Worm (Caenorhabditis elegans) whole organism, late embryonic: ENCODE results near the gene txbp-3.

Experiments
- C38D4.7 ChIP-seq: fragments of 200-800 bp; sonication (Bioruptor generic); optimal IDR thresholded peaks from 2 replicates; lab custom pipeline; 2018; ENCODE audit warnings: mild to moderate bottlenecking, missing genetic modification characterization, moderate library complexity, missing compliant biosample characterization
- F13H6.1 ChIP-seq: sonication (generic microtip); optimal IDR thresholded peaks from 2 replicates; lab custom pipeline; 2016; ENCODE audit warnings: missing genetic modification characterization, missing compliant biosample characterization
- K02D7.2 ChIP-seq: sonication (generic microtip); optimal IDR thresholded peaks from 2 replicates; lab custom pipeline; 2017; ENCODE audit warnings: mild to moderate bottlenecking, missing genetic modification characterization, missing compliant biosample characterization
- K09A11.1 ChIP-seq: sonication (generic microtip); optimal IDR thresholded peaks from 2 replicates; lab custom pipeline; 2017; ENCODE audit warnings: antibody characterized with exemption, mild to moderate bottlenecking, missing genetic modification characterization, missing compliant biosample characterization; ENCODE audit not compliant: insufficient read depth
- T23F11.4 ChIP-seq: fragments of 200-800 bp; sonication (Bioruptor generic); optimal IDR thresholded peaks from 2 replicates; lab custom pipeline; 2018; ENCODE audit warnings: mild to moderate bottlenecking, missing genetic modification characterization, missing compliant biosample characterization
- Y22D7AL.16 ChIP-seq: sonication (generic microtip); optimal IDR thresholded peaks from 2 replicates; lab custom pipeline; 2016; ENCODE audit warnings: missing genetic modification characterization, missing compliant biosample characterization
- ahr-1 ChIP-seq: sonication (generic microtip); optimal IDR thresholded peaks from 2 replicates; lab custom pipeline; 2016; ENCODE audit warnings: missing genetic modification characterization, missing compliant biosample characterization
- ama-1 ChIP-seq: fragments of 150-350 bp; optimal IDR thresholded peaks from 2 replicates; lab custom pipeline; 2014
- ceh-14 ChIP-seq: sonication (generic microtip); optimal IDR thresholded peaks from 2 replicates; lab custom pipeline; 2016; ENCODE audit warnings: missing genotype, missing genetic modification characterization, missing compliant biosample characterization
- ceh-19 ChIP-seq: fragments of 200-800 bp; sonication (Bioruptor generic); optimal IDR thresholded peaks from 2 replicates; lab custom pipeline; 2018; ENCODE audit warnings: mild to moderate bottlenecking, missing genetic modification characterization, missing compliant biosample characterization
- ceh-2 ChIP-seq: sonication (generic microtip); optimal IDR thresholded peaks from 2 replicates; lab custom pipeline; 2016; ENCODE audit warnings: missing genotype, missing genetic modification characterization, missing compliant biosample characterization
- ceh-22 ChIP-seq: sonication (generic microtip); optimal IDR thresholded peaks from 2 replicates; lab custom pipeline; 2017; ENCODE audit warnings: missing biosample characterization, missing genetic modification characterization
- ceh-24 ChIP-seq: sonication (generic microtip); optimal IDR thresholded peaks from 2 replicates; lab custom pipeline; 2016; ENCODE audit warnings: mild to moderate bottlenecking, missing genetic modification characterization, missing compliant biosample characterization
- ceh-30 ChIP-seq: fragments of 150-350 bp; optimal IDR thresholded peaks from 2 replicates; lab custom pipeline; 2014; ENCODE audit warnings: missing biosample characterization, missing genetic modification characterization
- ceh-31 ChIP-seq: sonication (generic microtip); optimal IDR thresholded peaks from 2 replicates; lab custom pipeline; 2016; ENCODE audit warnings: missing genetic modification characterization, missing compliant biosample characterization
- ceh-34 ChIP-seq: sonication (generic microtip); optimal IDR thresholded peaks from 2 replicates; lab custom pipeline; 2016; ENCODE audit warnings: mild to moderate bottlenecking, missing genetic modification characterization, missing compliant biosample characterization
- ceh-45 ChIP-seq: fragments of 200-800 bp; sonication (Bioruptor generic); IDR thresholded peaks from 2 replicates; pipeline ENCODE4 v1.3.6; 2022; ENCODE audit warnings: missing genetic modification reagents, missing genetic modification characterization, missing compliant biosample characterization
- ceh-48 ChIP-seq: sonication (generic microtip); optimal IDR thresholded peaks from 2 replicates; lab custom pipeline; 2016; ENCODE audit warnings: missing genetic modification characterization, inconsistent platforms, missing compliant biosample characterization
- dmd-4 ChIP-seq: sonication (generic microtip); optimal IDR thresholded peaks from 2 replicates; lab custom pipeline; 2016; ENCODE audit warnings: borderline replicate concordance, missing genetic modification characterization, missing compliant biosample characterization
- dve-1 ChIP-seq: sonication (generic microtip); optimal IDR thresholded peaks from 2 replicates; lab custom pipeline; 2017; ENCODE audit warnings: antibody characterized with exemption, mild to moderate bottlenecking, missing genetic modification characterization, missing compliant biosample characterization
- elt-2 ChIP-seq: sonication (generic microtip); optimal IDR thresholded peaks from 2 replicates; lab custom pipeline; 2016; ENCODE audit warnings: missing genetic modification reagents, missing genetic modification characterization, missing compliant biosample characterization
- elt-4 ChIP-seq: sonication (generic microtip); optimal IDR thresholded peaks from 2 replicates; lab custom pipeline; 2016; ENCODE audit warnings: missing genetic modification characterization, missing compliant biosample characterization
- ets-4 ChIP-seq: sonication (generic microtip); optimal IDR thresholded peaks from 2 replicates; lab custom pipeline; 2016; ENCODE audit warnings: missing genetic modification characterization, missing compliant biosample characterization
- fax-1 ChIP-seq: sonication (generic microtip); optimal IDR thresholded peaks from 2 replicates; lab custom pipeline; 2016; ENCODE audit warnings: missing genotype, missing genetic modification characterization, missing compliant biosample characterization
- fkh-10 ChIP-seq: fragments of 150-350 bp; optimal IDR thresholded peaks from 2 replicates; lab custom pipeline; 2014; ENCODE audit warnings: missing biosample characterization, missing genetic modification reagents, missing genetic modification characterization
- fkh-6 ChIP-seq: sonication (generic microtip); optimal IDR thresholded peaks from 2 replicates; lab custom pipeline; 2016; ENCODE audit warnings: missing genetic modification characterization, missing compliant biosample characterization
- gmeb-2 ChIP-seq: sonication (generic microtip); optimal IDR thresholded peaks from 2 replicates; lab custom pipeline; 2016; ENCODE audit warnings: missing genetic modification characterization, inconsistent platforms, missing compliant biosample characterization
- hlh-13 ChIP-seq: fragments of 200-800 bp; sonication (Bioruptor generic); optimal IDR thresholded peaks from 2 replicates; lab custom pipeline; 2018; ENCODE audit warnings: mild to moderate bottlenecking, missing genetic modification characterization, missing compliant biosample characterization
- hlh-30 ChIP-seq: sonication (generic microtip); optimal IDR thresholded peaks from 2 replicates; lab custom pipeline; 2017; ENCODE audit warnings: antibody characterized with exemption, missing genetic modification characterization, missing compliant biosample characterization; ENCODE audit not compliant: insufficient read depth
- hlh-8 ChIP-seq: sonication (generic microtip); optimal IDR thresholded peaks from 2 replicates; lab custom pipeline; 2016; ENCODE audit warnings: missing genotype, missing genetic modification characterization, missing compliant biosample characterization
- lin-11 ChIP-seq: fragments of 200-800 bp; sonication (Bioruptor generic); optimal IDR thresholded peaks from 2 replicates; lab custom pipeline; 2018; ENCODE audit warnings: mild to moderate bottlenecking, missing genetic modification characterization, missing compliant biosample characterization
- madf-2 ChIP-seq: sonication (generic microtip); optimal IDR thresholded peaks from 2 replicates; lab custom pipeline; 2017; ENCODE audit warnings: missing genetic modification characterization, missing compliant biosample characterization
- nfya-1 ChIP-seq: sonication (generic microtip); optimal IDR thresholded peaks from 2 replicates; lab custom pipeline; 2017; ENCODE audit warnings: missing genetic modification characterization, mild to moderate bottlenecking, missing compliant biosample characterization, antibody characterized with exemption, moderate library complexity
- nhr-11 ChIP-seq: fragments of 150-350 bp; optimal IDR thresholded peaks from 2 replicates; lab custom pipeline; 2014; ENCODE audit warnings: missing biosample characterization, missing genetic modification characterization
- nhr-232 ChIP-seq: sonication (generic microtip); optimal IDR thresholded peaks from 2 replicates; lab custom pipeline; 2016; ENCODE audit warnings: missing genetic modification characterization, missing compliant biosample characterization
- npax-4 ChIP-seq: sonication (generic microtip); optimal IDR thresholded peaks from 2 replicates; lab custom pipeline; 2016; ENCODE audit warnings: missing genetic modification characterization, missing compliant biosample characterization
- pag-3 ChIP-seq: sonication (generic microtip); optimal IDR thresholded peaks from 2 replicates; lab custom pipeline; 2016; ENCODE audit warnings: missing compliant biosample characterization, missing genetic modification characterization, borderline replicate concordance
- pat-9 ChIP-seq: fragments of 200-800 bp; sonication (Bioruptor generic); optimal IDR thresholded peaks from 2 replicates; lab custom pipeline; 2018; ENCODE audit warnings: mild to moderate bottlenecking, missing genetic modification characterization, moderate library complexity, missing compliant biosample characterization
- pax-1 ChIP-seq: fragments of 150-350 bp; optimal IDR thresholded peaks from 2 replicates; lab custom pipeline; 2014; ENCODE audit warnings: missing biosample characterization, missing genetic modification characterization
- pha-2 ChIP-seq: sonication (generic microtip); optimal IDR thresholded peaks from 2 replicates; lab custom pipeline; 2017; ENCODE audit warnings: mild to moderate bottlenecking, missing genetic modification characterization, missing compliant biosample characterization
- pha-4 ChIP-seq: fragments of 150-350 bp; optimal IDR thresholded peaks from 2 replicates; lab custom pipeline; 2018; ENCODE audit warnings: missing biosample characterization, missing genetic modification reagents, missing genetic modification characterization
- pqm-1 ChIP-seq: sonication (generic microtip); optimal IDR thresholded peaks from 2 replicates; lab custom pipeline; 2016; ENCODE audit warnings: missing genetic modification characterization, missing compliant biosample characterization
- pros-1 ChIP-seq: fragments of 150-350 bp; optimal IDR thresholded peaks from 2 replicates; lab custom pipeline; 2014; ENCODE audit warnings: missing biosample characterization, missing genetic modification reagents, missing genetic modification characterization
- sdc-2 ChIP-seq: sonication (generic microtip); optimal IDR thresholded peaks from 2 replicates; lab custom pipeline; 2016; ENCODE audit warnings: missing genotype, missing genetic modification characterization, missing compliant biosample characterization
- sox-2 ChIP-seq: fragments of 200-800 bp; sonication (Bioruptor generic); IDR thresholded peaks from 2 replicates; pipeline ENCODE4 v1.3.6; 2022; ENCODE audit warnings: missing genetic modification reagents, missing genetic modification characterization, missing compliant biosample characterization
- tbx-2 ChIP-seq: sonication (generic microtip); optimal IDR thresholded peaks from 2 replicates; lab custom pipeline; 2016; ENCODE audit warnings: missing genetic modification characterization, missing compliant biosample characterization
- tbx-7 ChIP-seq: sonication (generic microtip); optimal IDR thresholded peaks from 2 replicates; lab custom pipeline; 2016; ENCODE audit warnings: missing genotype, missing genetic modification characterization, missing compliant biosample characterization
- ttx-3 ChIP-seq: sonication (generic microtip); optimal IDR thresholded peaks from 2 replicates; lab custom pipeline; 2016; ENCODE audit warnings: missing genetic modification reagents, missing genetic modification characterization, missing compliant biosample characterization
- unc-42 ChIP-seq: sonication (generic microtip); optimal IDR thresholded peaks from 2 replicates; lab custom pipeline; 2016; ENCODE audit warnings: missing genotype, missing genetic modification characterization, missing compliant biosample characterization
- unc-55 ChIP-seq: sonication (generic microtip); optimal IDR thresholded peaks from 2 replicates; lab custom pipeline; 2017; ENCODE audit warnings: missing biosample characterization, missing genetic modification reagents, missing genetic modification characterization
- zip-5 ChIP-seq: sonication (generic microtip); optimal IDR thresholded peaks from 2 replicates; lab custom pipeline; 2016; ENCODE audit warnings: missing genetic modification characterization, missing compliant biosample characterization
- ztf-16 ChIP-seq: sonication (generic microtip); optimal IDR thresholded peaks from 2 replicates; lab custom pipeline; 2017; ENCODE audit warnings: missing genetic modification characterization, missing compliant biosample characterization

The txbp-3 gene

DNA sequence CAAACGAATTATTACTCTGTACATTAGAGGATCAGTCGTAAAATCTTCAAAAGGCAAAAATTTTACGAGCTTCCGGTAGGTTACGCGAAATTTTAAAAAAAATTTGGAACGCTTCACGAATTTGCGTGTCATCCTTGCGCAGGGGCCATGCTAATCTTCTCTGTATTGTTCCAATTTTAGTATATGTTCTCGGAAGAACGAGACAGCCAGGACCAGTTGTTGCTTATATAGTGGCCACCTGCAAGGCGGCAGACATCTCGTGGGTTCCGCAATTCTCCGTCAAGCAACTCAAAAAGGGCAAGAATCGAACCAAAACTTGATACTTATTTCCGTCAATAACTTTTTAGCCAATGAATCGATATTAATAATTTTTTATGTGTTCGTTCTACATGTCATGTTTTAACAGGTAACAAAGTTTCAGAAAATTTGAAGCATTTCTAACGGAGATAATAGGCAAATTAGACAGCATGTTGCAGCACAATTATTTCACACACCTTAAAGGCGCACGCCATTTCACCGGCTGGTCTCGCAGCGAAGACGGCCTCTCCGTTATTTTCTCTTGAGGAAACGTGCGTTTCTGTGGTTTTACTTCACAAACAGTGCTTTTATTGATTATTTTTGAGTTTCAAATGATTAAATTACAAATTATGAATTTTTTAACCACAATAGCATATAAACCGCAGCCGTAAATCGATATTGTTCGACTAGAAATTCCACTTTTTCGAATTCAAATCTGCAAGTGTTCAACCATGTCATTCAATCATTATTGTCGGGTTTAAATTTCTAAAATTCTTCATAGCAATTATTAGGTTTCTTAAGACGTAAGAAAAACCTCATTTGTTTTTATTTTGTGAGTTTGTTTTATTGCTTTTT is 33.7 kb upstream of the txbp-3 start:
- peak; percentile 82 for TF ChIP-seq ceh-14 (tag; lab: Kevin White, UChicago)
- no peak for TF ChIP-seq nhr-11 (tag; lab: Kevin White, UChicago)
- peak; percentile 44 for TF ChIP-seq pat-9 (tag; lab: Kevin White, UChicago)
- TF ChIP-seq K09A11.1 (tag; lab: Kevin White, UChicago) = no peak
- TF ChIP-seq dmd-4 (tag; lab: Kevin White, UChicago) = no peak
- TF ChIP-seq ceh-34 (tag; lab: Kevin White, UChicago) = peak; percentile 44
- TF ChIP-seq pha-2 (tag; lab: Kevin White, UChicago) = peak; percentile 66
- peak; percentile 82 for TF ChIP-seq ets-4 (tag; lab: Kevin White, UChicago)
- peak; percentile 51 for TF ChIP-seq ztf-16
- TF ChIP-seq fkh-10 (GFP tag; lab: Kevin White, UChicago) = no peak
- TF ChIP-seq nhr-232 (tag; lab: Kevin White, UChicago) = peak; percentile 57
- TF ChIP-seq C38D4.7 (GFP tag; lab: Kevin White, UChicago) = peak; percentile 73
- TF ChIP-seq tbx-7 = peak; percentile 26
- TF ChIP-seq fkh-6 (tag; lab: Kevin White, UChicago) = peak; percentile 78
- peak; percentile 73 for TF ChIP-seq ceh-19 (GFP tag; lab: Kevin White, UChicago)
- TF ChIP-seq pqm-1 (tag; lab: Kevin White, UChicago) = peak; percentile 4
- TF ChIP-seq T23F11.4 (GFP tag; lab: Kevin White, UChicago) = peak; percentile 28
- peak; percentile 15 for TF ChIP-seq ahr-1
- TF ChIP-seq sox-2 = peak; percentile 60
- TF ChIP-seq unc-55 (GFP tag; lab: Kevin White, UChicago) = no peak
- peak; percentile 54 for TF ChIP-seq fax-1
- TF ChIP-seq zip-5 = peak; percentile 72
- peak; percentile 52 for TF ChIP-seq nfya-1 (tag; lab: Kevin White, UChicago)
- peak; percentile 47 for TF ChIP-seq hlh-13 (GFP tag; lab: Kevin White, UChicago)
- no peak for TF ChIP-seq hlh-30 (tag; lab: Kevin White, UChicago)
- no peak for TF ChIP-seq ama-1 (lab: Kevin White, UChicago)
- TF ChIP-seq pax-1 (tag; lab: Kevin White, UChicago) = no peak
- TF ChIP-seq pha-4 (tag; lab: Kevin White, UChicago) = no peak
- peak; percentile 58 for TF ChIP-seq madf-2
- no peak for TF ChIP-seq ceh-22 (tag; lab: Kevin White, UChicago)
- TF ChIP-seq elt-4 (tag; lab: Kevin White, UChicago) = no peak
- peak; percentile 76 for TF ChIP-seq elt-2
- peak; percentile 71 for TF ChIP-seq ceh-45 (GFP tag; lab: Robert Waterston, UW)
- no peak for TF ChIP-seq hlh-8
- TF ChIP-seq lin-11 (tag; lab: Kevin White, UChicago) = peak; percentile 49
- TF ChIP-seq ceh-2 = peak; percentile 60
- TF ChIP-seq pag-3 (tag; lab: Kevin White, UChicago) = no peak
- peak; percentile 54 for TF ChIP-seq ttx-3 (tag; lab: Kevin White, UChicago)
- TF ChIP-seq ceh-24 = peak; percentile 54
- no peak for TF ChIP-seq ceh-30 (tag; lab: Kevin White, UChicago)
- TF ChIP-seq gmeb-2 = peak; percentile 29
- peak; percentile 25 for TF ChIP-seq ceh-31
- TF ChIP-seq ceh-48 = no peak
- TF ChIP-seq Y22D7AL.16 (tag; lab: Kevin White, UChicago) = peak; percentile 28
- peak; percentile 29 for TF ChIP-seq npax-4 (tag; lab: Kevin White, UChicago)
- peak; percentile 65 for TF ChIP-seq K02D7.2
- TF ChIP-seq tbx-2 (tag; lab: Kevin White, UChicago) = peak; percentile 68
- TF ChIP-seq F13H6.1 (tag; lab: Kevin White, UChicago) = no peak
- peak; percentile 53 for TF ChIP-seq dve-1 (tag; lab: Kevin White, UChicago)
- TF ChIP-seq sdc-2 = peak; percentile 46
- peak; percentile 61 for TF ChIP-seq unc-42 (tag; lab: Kevin White, UChicago)
- no peak for TF ChIP-seq pros-1 (tag; lab: Kevin White, UChicago)
